Worm (Caenorhabditis elegans) whole organism, mixed stage, embryonic: ENCODE data around the gene cyn-8.

Source experiments
- M03D4.4 ChIP-seq: sonication (generic microtip); optimal IDR thresholded peaks from 2 replicates; lab custom pipeline; 2017; ENCODE audit warnings: mild to moderate bottlenecking, missing genetic modification characterization, missing compliant biosample characterization
- bed-3 ChIP-seq: fragments of 200-800 bp; sonication (Bioruptor generic); optimal IDR thresholded peaks from 3 replicates; lab custom pipeline; 2018; ENCODE audit warnings: mild to moderate bottlenecking, missing genetic modification characterization, moderate library complexity, missing compliant biosample characterization
- blmp-1 ChIP-seq: fragments of 150-350 bp; optimal IDR thresholded peaks from 2 replicates; lab custom pipeline; 2014; ENCODE audit warnings: missing biosample characterization, missing genetic modification characterization
- ceh-39 ChIP-seq: fragments of 150-350 bp; optimal IDR thresholded peaks from 2 replicates; lab custom pipeline; 2014; ENCODE audit warnings: missing biosample characterization, missing genetic modification characterization
- ceh-43 ChIP-seq: fragments of 200-800 bp; sonication (Bioruptor generic); optimal IDR thresholded peaks from 2 replicates; lab custom pipeline; 2018; ENCODE audit warnings: mild to moderate bottlenecking, missing genetic modification characterization, moderate library complexity, missing compliant biosample characterization
- ceh-83 ChIP-seq: fragments of 200-800 bp; sonication (Bioruptor generic); optimal IDR thresholded peaks from 2 replicates; lab custom pipeline; 2018; ENCODE audit warnings: mild to moderate bottlenecking, missing genetic modification characterization, missing compliant biosample characterization
- ces-1 ChIP-seq: fragments of 150-350 bp; optimal IDR thresholded peaks from 2 replicates; lab custom pipeline; 2014; ENCODE audit warnings: missing biosample characterization, missing genetic modification reagents, missing genetic modification characterization
- cnd-1 ChIP-seq: fragments of 200-800 bp; sonication (Bioruptor generic); optimal IDR thresholded peaks from 2 replicates; lab custom pipeline; 2018; ENCODE audit warnings: mild to moderate bottlenecking, missing genetic modification characterization, missing compliant biosample characterization
- drap-1 ChIP-seq: fragments of 200-800 bp; sonication (Bioruptor generic); optimal IDR thresholded peaks from 3 replicates; lab custom pipeline; 2018; ENCODE audit warnings: mild to moderate bottlenecking, missing genetic modification characterization, missing compliant biosample characterization
- elt-1 ChIP-seq: sonication (generic microtip); optimal IDR thresholded peaks from 2 replicates; lab custom pipeline; 2017; ENCODE audit warnings: missing genetic modification characterization, mild to moderate bottlenecking, missing compliant biosample characterization, antibody characterized with exemption, moderate library complexity, borderline replicate concordance; ENCODE audit not compliant: insufficient read depth
- elt-3 ChIP-seq: fragments of 150-350 bp; optimal IDR thresholded peaks from 2 replicates; lab custom pipeline; 2014; ENCODE audit warnings: missing biosample characterization, missing genetic modification characterization
- flh-1 ChIP-seq: fragments of 200-800 bp; sonication (Bioruptor generic); optimal IDR thresholded peaks from 2 replicates; lab custom pipeline; 2018; ENCODE audit warnings: mild to moderate bottlenecking, missing genetic modification characterization, moderate library complexity, missing compliant biosample characterization
- hlh-1 ChIP-seq: fragments of 150-350 bp; optimal IDR thresholded peaks from 2 replicates; lab custom pipeline; 2014; ENCODE audit warnings: missing biosample characterization, missing genetic modification reagents, missing genetic modification characterization
- lin-13 ChIP-seq: fragments of 150-350 bp; optimal IDR thresholded peaks from 2 replicates; lab custom pipeline; 2014; ENCODE audit warnings: missing biosample characterization, missing genetic modification characterization
- lin-32 ChIP-seq: fragments of 200-800 bp; sonication (Bioruptor generic); optimal IDR thresholded peaks from 2 replicates; lab custom pipeline; 2018; ENCODE audit warnings: mild to moderate bottlenecking, missing genetic modification characterization, missing compliant biosample characterization
- lsy-2 ChIP-seq: fragments of 150-350 bp; optimal IDR thresholded peaks from 2 replicates; lab custom pipeline; 2014; ENCODE audit warnings: missing biosample characterization, missing genetic modification characterization
- mab-5 ChIP-seq: fragments of 150-350 bp; optimal IDR thresholded peaks from 2 replicates; lab custom pipeline; 2014; ENCODE audit warnings: missing biosample characterization, missing genetic modification characterization
- mep-1 ChIP-seq: fragments of 150-350 bp; optimal IDR thresholded peaks from 2 replicates; lab custom pipeline; 2017; ENCODE audit warnings: missing biosample characterization, missing genetic modification reagents, missing genetic modification characterization, inconsistent platforms
- mls-2 ChIP-seq: sonication (generic microtip); optimal IDR thresholded peaks from 2 replicates; lab custom pipeline; 2016; ENCODE audit warnings: mild to moderate bottlenecking, missing genetic modification characterization, moderate library complexity, missing compliant biosample characterization
- nhr-12 ChIP-seq: fragments of 150-350 bp; optimal IDR thresholded peaks from 2 replicates; lab custom pipeline; 2014; ENCODE audit warnings: missing biosample characterization, missing genetic modification characterization
- nhr-2 ChIP-seq: fragments of 150-350 bp; optimal IDR thresholded peaks from 2 replicates; lab custom pipeline; 2014; ENCODE audit warnings: missing biosample characterization, missing genetic modification characterization
- nhr-237 ChIP-seq: fragments of 150-350 bp; optimal IDR thresholded peaks from 2 replicates; lab custom pipeline; 2014; ENCODE audit warnings: missing biosample characterization, missing genetic modification characterization
- nhr-28 ChIP-seq: fragments of 150-350 bp; optimal IDR thresholded peaks from 2 replicates; lab custom pipeline; 2014; ENCODE audit warnings: missing biosample characterization, missing genetic modification characterization
- nhr-76 ChIP-seq: sonication (generic microtip); optimal IDR thresholded peaks from 2 replicates; lab custom pipeline; 2017; ENCODE audit warnings: missing biosample characterization, missing genetic modification characterization
- pha-4 ChIP-seq: fragments of 150-350 bp; optimal IDR thresholded peaks from 2 replicates; lab custom pipeline; 2018; ENCODE audit warnings: missing biosample characterization, missing genetic modification reagents, missing genetic modification characterization
- sem-2 ChIP-seq: fragments of 200-800 bp; sonication (Bioruptor generic); optimal IDR thresholded peaks from 2 replicates; lab custom pipeline; 2018; ENCODE audit warnings: mild to moderate bottlenecking, missing genetic modification characterization, missing compliant biosample characterization
- snpc-4 ChIP-seq: fragments of 150-350 bp; optimal IDR thresholded peaks from 2 replicates; lab custom pipeline; 2014; ENCODE audit warnings: missing biosample characterization, missing genetic modification characterization
- sptf-1 ChIP-seq: sonication (generic microtip); optimal IDR thresholded peaks from 2 replicates; lab custom pipeline; 2017; ENCODE audit warnings: mild to moderate bottlenecking, missing genetic modification characterization, moderate library complexity, missing compliant biosample characterization
- unc-120 ChIP-seq: sonication (generic microtip); optimal IDR thresholded peaks from 2 replicates; lab custom pipeline; 2017; ENCODE audit warnings: missing genetic modification characterization, missing compliant biosample characterization; ENCODE audit not compliant: poor library complexity, severe bottlenecking
- unc-39 ChIP-seq: fragments of 150-350 bp; optimal IDR thresholded peaks from 2 replicates; lab custom pipeline; 2014; ENCODE audit warnings: missing biosample characterization, missing genetic modification characterization
- zip-8 ChIP-seq: fragments of 150-350 bp; optimal IDR thresholded peaks from 2 replicates; lab custom pipeline; 2014; ENCODE audit warnings: missing biosample characterization, missing genetic modification characterization
- ztf-11 ChIP-seq: fragments of 150-350 bp; optimal IDR thresholded peaks from 2 replicates; lab custom pipeline; 2014; ENCODE audit warnings: missing biosample characterization, missing genetic modification characterization

cyn-8 gene

ce11 chrX:8891393-8891953, 19.6 kb upstream of the cyn-8 start:
- TF ChIP-seq drap-1 (GFP tag; lab: Kevin White, UChicago) (no peak), bed-3 (GFP tag; lab: Kevin White, UChicago) (no peak), mep-1 (tag; lab: Kevin White, UChicago) (no peak), sem-2 (GFP tag; lab: Kevin White, UChicago) (no peak), ceh-83 (no peak), ceh-43 (no peak), mls-2 (tag; lab: Kevin White, UChicago) (no peak), nhr-2 (tag; lab: Kevin White, UChicago) (no peak), elt-3 (no peak), ces-1 (GFP tag; lab: Kevin White, UChicago) (no peak)

ce11 chrX:8892808-8893207, 18.3 kb upstream of the cyn-8 start, which contains the start of gene C13E3.1:
Gene C13E3.1, plus strand, starts transcription at chrX:8893108.
- TF ChIP-seq lsy-2 (tag; lab: Kevin White, UChicago) (no peak), pha-4 (no peak), unc-39 (tag; lab: Kevin White, UChicago) (no peak), lin-32 (GFP tag; lab: Kevin White, UChicago) (no peak), M03D4.4 (tag; lab: Kevin White, UChicago) (no peak), ztf-11 (tag; lab: Kevin White, UChicago) (no peak), nhr-237 (tag; lab: Kevin White, UChicago) (no peak), elt-3 (no peak), sptf-1 (no peak), snpc-4 (no peak), blmp-1 (tag; lab: Kevin White, UChicago) (no peak), elt-1 (no peak), drap-1 (GFP tag; lab: Kevin White, UChicago) (no peak), ceh-43 (no peak), mep-1 (tag; lab: Kevin White, UChicago) (no peak), lin-13 (no peak), ceh-83 (no peak), bed-3 (GFP tag; lab: Kevin White, UChicago) (no peak), unc-120 (tag; lab: Kevin White, UChicago) (no peak)

- TF ChIP-seq zip-8 (tag; lab: Kevin White, UChicago) (no peak), hlh-1 (no peak), ceh-39 (tag; lab: Kevin White, UChicago) (no peak), mls-2 (tag; lab: Kevin White, UChicago) (no peak), mep-1 (tag; lab: Kevin White, UChicago) (no peak), pha-4 (no peak), unc-120 (tag; lab: Kevin White, UChicago) (no peak), nhr-237 (tag; lab: Kevin White, UChicago) (no peak), nhr-2 (tag; lab: Kevin White, UChicago) (no peak), nhr-76 (tag; lab: Kevin White, UChicago) (no peak), cnd-1 (no peak), elt-1 (no peak), nhr-28 (no peak), bed-3 (GFP tag; lab: Kevin White, UChicago) (no peak)
Observed at ce11 chrX:8902920-8903319, 8.2 kb upstream of the cyn-8 start.

ce11 chrX:8905089-8905488, 6.0 kb upstream of the cyn-8 start, which contains the start of gene ensh-1:
Gene ensh-1, plus strand, starts transcription at chrX:8905389.
- TF ChIP-seq ces-1 (GFP tag; lab: Kevin White, UChicago) (no peak), ceh-43 (no peak), mab-5 (tag; lab: Kevin White, UChicago) (no peak), pha-4 (no peak), nhr-28 (no peak), mls-2 (tag; lab: Kevin White, UChicago) (no peak)

- TF ChIP-seq mep-1 (tag; lab: Kevin White, UChicago) (no peak), nhr-28 (no peak), nhr-12 (no peak), flh-1 (GFP tag; lab: Kevin White, UChicago) (no peak), mls-2 (tag; lab: Kevin White, UChicago) (no peak), elt-1 (no peak), nhr-2 (tag; lab: Kevin White, UChicago) (no peak), zip-8 (tag; lab: Kevin White, UChicago) (no peak), ces-1 (GFP tag; lab: Kevin White, UChicago) (no peak), elt-3 (no peak), cnd-1 (no peak), lin-32 (GFP tag; lab: Kevin White, UChicago) (no peak)
Observed at ce11 chrX:8917730-8918129, 6.6 kb downstream of the cyn-8 start.
